Worm (Caenorhabditis elegans) whole organism, L1 larva: ENCODE measurements around the gene tsp-9.

ENCODE experiments used
- C04F5.9 ChIP-seq: sonication (generic microtip); optimal IDR thresholded peaks from 2 replicates; lab custom pipeline; 2016; ENCODE audit warnings: missing genetic modification characterization, missing compliant biosample characterization
- C16A3.4 ChIP-seq: fragments of 150-350 bp; optimal IDR thresholded peaks from 2 replicates; lab custom pipeline; 2014; ENCODE audit warnings: missing biosample characterization, missing genetic modification characterization
- F16B12.6 ChIP-seq: fragments of 150-350 bp; optimal IDR thresholded peaks from 2 replicates; lab custom pipeline; 2014; ENCODE audit warnings: missing biosample characterization, missing genetic modification characterization
- alr-1 ChIP-seq: fragments of 200-800 bp; sonication (Bioruptor generic); optimal IDR thresholded peaks from 2 replicates; lab custom pipeline; 2018; ENCODE audit warnings: borderline replicate concordance, mild to moderate bottlenecking, missing genetic modification characterization, missing compliant biosample characterization
- ceh-8 ChIP-seq: fragments of 200-800 bp; sonication (Bioruptor generic); optimal IDR thresholded peaks from 2 replicates; lab custom pipeline; 2018; ENCODE audit warnings: mild to moderate bottlenecking, missing genetic modification characterization, moderate library complexity, missing compliant biosample characterization
- ceh-88 ChIP-seq: fragments of 200-800 bp; sonication (Bioruptor generic); IDR thresholded peaks from 2 replicates; pipeline ENCODE4 v1.3.6; 2022; ENCODE audit warnings: missing genetic modification characterization, missing compliant biosample characterization
- ceh-90 ChIP-seq: sonication (generic microtip); optimal IDR thresholded peaks from 2 replicates; lab custom pipeline; 2016; ENCODE audit warnings: missing genetic modification characterization, missing compliant biosample characterization
- dpl-1 ChIP-seq, 3 experiments: fragments of 150-350 bp in 2 of 3; sonication (generic microtip) in 1 of 3; optimal IDR thresholded peaks; 2 replicates each; lab custom pipeline; 2014 to 2017; ENCODE audit warnings: missing biosample characterization in 3 of 3, missing genetic modification characterization in 3 of 3, missing genetic modification reagents in 3 of 3
- efl-1 ChIP-seq, 4 experiments: fragments of 150-350 bp; optimal IDR thresholded peaks in 3 of 4; peaks in 1 of 4; 1 replicate in 1 of 4; 2 replicates in 3 of 4; lab custom pipeline; 2014; ENCODE audit warnings: missing biosample characterization in 2 of 4, missing genetic modification characterization in 2 of 4, missing genetic modification reagents in 2 of 4
- efl-3 ChIP-seq: fragments of 200-800 bp; sonication (Bioruptor generic); optimal IDR thresholded peaks from 2 replicates; lab custom pipeline; 2018; ENCODE audit warnings: mild to moderate bottlenecking, missing genetic modification characterization, missing compliant biosample characterization
- elt-2 ChIP-seq: sonication (generic microtip); optimal IDR thresholded peaks from 2 replicates; lab custom pipeline; 2016; ENCODE audit warnings: missing genetic modification characterization, mild to moderate bottlenecking, inconsistent platforms, missing compliant biosample characterization, missing genetic modification reagents
- elt-3 ChIP-seq, 6 experiments: fragments of 150-350 bp in 1 of 6; sonication (generic microtip); optimal IDR thresholded peaks; 2 replicates each; lab custom pipeline; 2017 to 2018; ENCODE audit warnings: missing biosample characterization in 6 of 6, missing genetic modification characterization in 6 of 6, inconsistent platforms in 1 of 6
- fkh-10 ChIP-seq: sonication (generic microtip); optimal IDR thresholded peaks from 2 replicates; lab custom pipeline; 2017; ENCODE audit warnings: missing biosample characterization, missing genetic modification reagents, missing genetic modification characterization
- fkh-4 ChIP-seq: sonication (generic microtip); optimal IDR thresholded peaks from 2 replicates; lab custom pipeline; 2016; ENCODE audit warnings: missing compliant biosample characterization, missing genetic modification characterization, borderline replicate concordance
- hlh-17 ChIP-seq: fragments of 200-800 bp; sonication (Bioruptor generic); optimal IDR thresholded peaks from 2 replicates; lab custom pipeline; 2018; ENCODE audit warnings: missing genetic modification characterization, mild to moderate bottlenecking, missing compliant biosample characterization, moderate library complexity, borderline replicate concordance
- hpl-2 ChIP-seq: fragments of 150-350 bp; optimal IDR thresholded peaks from 2 replicates; lab custom pipeline; 2014; ENCODE audit warnings: missing biosample characterization, missing genetic modification reagents, missing genetic modification characterization
- jun-1 ChIP-seq: fragments of 150-350 bp; optimal IDR thresholded peaks from 2 replicates; lab custom pipeline; 2014; ENCODE audit warnings: missing biosample characterization, missing genetic modification reagents, missing genetic modification characterization
- lin-13 ChIP-seq: fragments of 150-350 bp; optimal IDR thresholded peaks from 2 replicates; lab custom pipeline; 2014; ENCODE audit warnings: missing biosample characterization, missing genetic modification reagents, missing genetic modification characterization
- lin-14 ChIP-seq: fragments of 200-800 bp; sonication (Bioruptor generic); optimal IDR thresholded peaks from 2 replicates; lab custom pipeline; 2018; ENCODE audit warnings: mild to moderate bottlenecking, missing genetic modification characterization, moderate library complexity, missing compliant biosample characterization
- lin-15B ChIP-seq: fragments of 150-350 bp; sonication (generic microtip); optimal IDR thresholded peaks from 3 replicates; lab custom pipeline; 2014; ENCODE audit warnings: missing biosample characterization, missing genetic modification characterization
- lir-3 ChIP-seq: sonication (generic microtip); optimal IDR thresholded peaks from 2 replicates; lab custom pipeline; 2016; ENCODE audit warnings: mild to moderate bottlenecking, missing genetic modification characterization, moderate library complexity, missing compliant biosample characterization; ENCODE audit not compliant: poor library complexity
- lsy-2 ChIP-seq, 2 experiments: fragments of 150-350 bp; optimal IDR thresholded peaks; 2 replicates each; lab custom pipeline; 2014; ENCODE audit warnings: missing biosample characterization in 2 of 2, missing genetic modification characterization in 2 of 2
- mdl-1 ChIP-seq, 2 experiments: fragments of 150-350 bp; optimal IDR thresholded peaks; 2 replicates each; lab custom pipeline; 2014 to 2017; ENCODE audit warnings: missing biosample characterization in 2 of 2, missing genetic modification characterization in 2 of 2, inconsistent platforms in 1 of 2
- mep-1 ChIP-seq: fragments of 150-350 bp; optimal IDR thresholded peaks from 2 replicates; lab custom pipeline; 2014; ENCODE audit warnings: missing biosample characterization, missing genetic modification characterization
- nhr-12 ChIP-seq: sonication (generic microtip); optimal IDR thresholded peaks from 2 replicates; lab custom pipeline; 2017; ENCODE audit warnings: missing biosample characterization, missing genetic modification characterization
- nhr-19 ChIP-seq: fragments of 200-800 bp; sonication (Bioruptor generic); conservative IDR thresholded peaks from 2 replicates; pipeline ENCODE4 v1.3.6; 2022; ENCODE audit warnings: missing genetic modification characterization, missing compliant biosample characterization
- nhr-47 ChIP-seq: sonication (generic microtip); optimal IDR thresholded peaks from 2 replicates; lab custom pipeline; 2016; ENCODE audit warnings: mild to moderate bottlenecking, missing genetic modification characterization, moderate library complexity, missing compliant biosample characterization
- nhr-71 ChIP-seq: sonication (generic microtip); optimal IDR thresholded peaks from 2 replicates; lab custom pipeline; 2016; ENCODE audit warnings: mild to moderate bottlenecking, missing genetic modification characterization, moderate library complexity, missing compliant biosample characterization
- nhr-84 ChIP-seq: sonication (generic microtip); optimal IDR thresholded peaks from 2 replicates; lab custom pipeline; 2017; ENCODE audit warnings: missing biosample characterization, missing genetic modification characterization
- nhr-85 ChIP-seq: sonication (generic microtip); peaks from one replicate; lab custom pipeline; 2016; ENCODE audit warnings: missing genetic modification characterization, inconsistent platforms, missing compliant biosample characterization
- nhr-90 ChIP-seq: sonication (generic microtip); optimal IDR thresholded peaks from 2 replicates; lab custom pipeline; 2016; ENCODE audit warnings: mild to moderate bottlenecking, missing genetic modification characterization, missing compliant biosample characterization; ENCODE audit not compliant: poor library complexity
- pag-3 ChIP-seq: sonication (generic microtip); optimal IDR thresholded peaks from 2 replicates; lab custom pipeline; 2017; ENCODE audit warnings: missing genetic modification characterization, mild to moderate bottlenecking, missing compliant biosample characterization, antibody characterized with exemption, borderline replicate concordance; ENCODE audit not compliant: insufficient read depth
- pqm-1 ChIP-seq: sonication (generic microtip); optimal IDR thresholded peaks from 3 replicates; lab custom pipeline; 2017; ENCODE audit warnings: missing biosample characterization, missing genetic modification characterization
- rnt-1 ChIP-seq: sonication (generic microtip); optimal IDR thresholded peaks from 2 replicates; lab custom pipeline; 2016; ENCODE audit warnings: mild to moderate bottlenecking, missing genetic modification characterization, moderate library complexity, missing compliant biosample characterization
- sptf-1 ChIP-seq: fragments of 150-350 bp; optimal IDR thresholded peaks from 2 replicates; lab custom pipeline; 2014; ENCODE audit warnings: missing biosample characterization, missing genetic modification characterization
- sup-37 ChIP-seq: fragments of 200-800 bp; sonication (Bioruptor generic); optimal IDR thresholded peaks from 2 replicates; lab custom pipeline; 2018; ENCODE audit warnings: mild to moderate bottlenecking, missing genetic modification characterization, missing compliant biosample characterization
- swsn-7 ChIP-seq: sonication (generic microtip); optimal IDR thresholded peaks from 2 replicates; lab custom pipeline; 2016; ENCODE audit warnings: missing genetic modification characterization, missing compliant biosample characterization
- tbx-2 ChIP-seq: sonication (generic microtip); optimal IDR thresholded peaks from 2 replicates; lab custom pipeline; 2016; ENCODE audit warnings: missing genetic modification characterization, missing compliant biosample characterization
- unc-98 ChIP-seq: fragments of 200-800 bp; sonication (Bioruptor generic); IDR thresholded peaks from 2 replicates; pipeline ENCODE4 v1.3.6; 2022; ENCODE audit warnings: missing genetic modification characterization, missing compliant biosample characterization
- zip-4 ChIP-seq: fragments of 200-800 bp; sonication (Bioruptor generic); optimal IDR thresholded peaks from 2 replicates; lab custom pipeline; 2018; ENCODE audit warnings: mild to moderate bottlenecking, missing genetic modification characterization, moderate library complexity, missing compliant biosample characterization

Gene tsp-9

DNA sequence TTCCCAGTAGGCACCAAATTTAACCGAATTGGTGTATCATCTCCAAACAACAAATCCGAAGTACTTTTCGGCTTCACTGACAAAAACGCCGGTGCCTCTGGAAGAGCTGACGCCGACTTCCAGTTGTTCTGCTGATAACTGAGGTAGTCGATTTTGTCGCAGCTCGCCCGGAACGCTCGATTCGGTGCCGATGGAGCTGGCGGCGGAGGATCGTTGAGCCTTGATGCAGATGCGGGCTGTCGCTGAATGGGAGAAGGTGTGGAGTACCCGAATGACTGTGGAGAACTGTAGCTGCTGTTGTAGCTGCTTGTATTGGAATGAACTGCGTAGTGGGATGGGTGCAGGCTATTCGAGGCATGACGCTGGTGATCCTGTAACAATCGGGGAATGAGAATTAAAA is 32.7 kb upstream of the tsp-9 start:
- TF ChIP-seq sptf-1 (tag; lab: Kevin White, UChicago), result no peak
- TF ChIP-seq nhr-71 (tag; lab: Kevin White, UChicago), result no peak
- TF ChIP-seq C04F5.9 (tag; lab: Kevin White, UChicago), result no peak
- TF ChIP-seq zip-4 (GFP tag; lab: Kevin White, UChicago), result no peak
- TF ChIP-seq nhr-19, result no peak
- no peak for TF ChIP-seq mdl-1 (tag; optimal IDR thresholded peaks at IDR 0.05; lab: Kevin White, UChicago)
- TF ChIP-seq rnt-1 (tag; lab: Kevin White, UChicago), result no peak
- no peak for TF ChIP-seq C16A3.4 (tag; lab: Kevin White, UChicago)
- no peak for TF ChIP-seq lir-3 (tag; lab: Kevin White, UChicago)
- no peak for TF ChIP-seq nhr-47
- TF ChIP-seq F16B12.6 (tag; lab: Kevin White, UChicago), result no peak
- no peak for TF ChIP-seq pag-3 (tag; lab: Kevin White, UChicago)
- TF ChIP-seq hlh-17 (GFP tag; lab: Kevin White, UChicago), result no peak
- TF ChIP-seq lin-15B, result no peak
- no peak for TF ChIP-seq sup-37 (GFP tag; lab: Kevin White, UChicago)
- TF ChIP-seq pqm-1 (tag; lab: Kevin White, UChicago), result no peak
- no peak for TF ChIP-seq elt-3 (tag; optimal IDR thresholded peaks at IDR 0.05; lab: Kevin White, UChicago)
- TF ChIP-seq nhr-90, result no peak

DNA sequence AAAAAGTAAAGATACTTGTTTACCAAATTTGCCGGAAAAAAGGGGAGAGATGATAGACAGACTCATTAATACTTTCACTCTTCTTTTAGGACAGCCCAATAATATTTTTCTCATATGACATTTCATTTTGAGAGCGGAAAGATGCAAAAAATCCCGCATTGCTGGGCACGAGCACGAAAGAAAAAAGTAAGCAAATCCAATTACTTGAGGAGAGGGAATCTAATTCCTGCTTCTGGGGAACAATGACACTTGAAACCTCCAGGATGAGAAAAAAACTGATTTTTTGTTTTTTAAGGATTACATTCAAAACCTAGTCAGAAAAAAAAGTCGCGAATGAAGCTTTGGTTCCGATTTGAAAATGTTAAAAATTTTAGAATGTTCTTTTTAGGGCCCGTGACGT is 29.0 kb upstream of the tsp-9 start:
- no peak for TF ChIP-seq hpl-2 (GFP tag; lab: Kevin White, UChicago)
- TF ChIP-seq lin-14 (GFP tag; lab: Kevin White, UChicago), result peak; percentile 44
- peak; percentile 83 for TF ChIP-seq fkh-10 (GFP tag; lab: Kevin White, UChicago)
- TF ChIP-seq, all 84 proteins: peak for 2

DNA sequence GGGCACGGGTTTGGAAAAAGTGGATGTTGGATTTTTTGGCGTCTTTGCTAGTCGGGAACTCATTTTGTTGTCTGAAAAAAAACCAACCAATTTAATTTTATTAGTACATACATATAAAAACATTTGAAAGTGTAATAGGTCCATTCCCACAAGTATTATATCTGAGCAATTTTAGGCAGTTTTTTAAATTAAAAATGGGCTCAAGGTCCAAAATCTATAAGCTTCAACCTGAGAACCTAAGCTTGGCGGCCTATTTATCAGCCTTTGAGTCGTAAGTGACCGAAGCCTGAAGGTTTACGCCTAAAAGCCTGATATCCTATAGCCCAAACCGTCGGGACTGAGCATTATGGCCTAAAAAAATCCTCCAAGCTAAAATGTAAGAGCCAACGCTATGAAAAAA is 27.4 kb upstream of the tsp-9 start:
- no peak for TF ChIP-seq C16A3.4 (tag; lab: Kevin White, UChicago)
- no peak for TF ChIP-seq efl-1 (optimal IDR thresholded peaks at IDR 0.05; lab: Kevin White, UChicago)
- TF ChIP-seq efl-1 (GFP tag; optimal IDR thresholded peaks at IDR 0.05 in 1 of 2; lab: Kevin White, UChicago), result no peak
- TF ChIP-seq tbx-2, result no peak
- no peak for TF ChIP-seq swsn-7 (tag; lab: Kevin White, UChicago)
- TF ChIP-seq nhr-84, result no peak
- TF ChIP-seq dpl-1 (GFP tag; optimal IDR thresholded peaks at IDR 0.05; lab: Kevin White, UChicago), result no peak
- TF ChIP-seq ceh-90, result no peak
- TF ChIP-seq nhr-47, result no peak
- TF ChIP-seq mep-1, result no peak
- TF ChIP-seq fkh-10 (GFP tag; lab: Kevin White, UChicago), result no peak

DNA sequence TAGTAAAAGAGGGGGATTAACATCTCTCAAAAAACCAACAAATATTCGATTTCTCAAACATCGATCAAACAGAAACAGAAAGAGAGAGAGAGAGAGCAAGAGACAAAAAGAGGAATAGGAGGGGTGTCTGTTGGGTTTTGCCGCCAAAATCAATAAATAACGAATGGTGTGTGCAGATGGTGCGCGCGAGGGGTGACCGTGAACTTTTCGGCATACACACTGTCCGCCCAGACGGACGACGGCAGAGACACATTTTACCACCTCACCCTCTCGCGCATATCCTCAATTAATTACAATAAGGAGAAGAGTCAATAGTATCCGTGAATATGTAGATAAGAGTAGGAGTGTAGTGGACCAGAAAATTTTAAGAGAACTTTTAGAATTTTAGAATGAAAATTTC is 23.4 kb upstream of the tsp-9 start:
- TF ChIP-seq lin-14 (GFP tag; lab: Kevin White, UChicago), result peak; percentile 8
- TF ChIP-seq nhr-12 (tag; lab: Kevin White, UChicago), result no peak
- peak; percentile 51 for TF ChIP-seq nhr-85 (tag; lab: Kevin White, UChicago)

DNA sequence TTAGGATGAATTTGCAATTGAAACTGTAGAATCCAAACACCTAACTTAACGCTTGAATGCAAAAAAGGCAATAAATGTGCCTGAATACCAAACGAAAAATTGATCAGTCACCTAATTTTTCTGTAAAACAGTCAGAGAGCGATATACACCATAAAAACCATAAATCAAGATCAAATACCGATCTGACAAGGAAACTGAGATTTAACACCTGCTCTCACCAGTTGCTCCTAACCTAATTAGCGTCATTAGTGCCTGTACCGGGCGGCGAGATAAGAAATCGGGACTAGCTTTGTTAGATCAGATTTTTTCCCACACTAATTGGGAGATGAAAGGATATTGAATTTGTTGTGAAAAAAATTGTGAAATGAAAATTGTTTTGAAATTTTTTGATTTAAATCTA is 22.7 kb upstream of the tsp-9 start:
- no peak for TF ChIP-seq nhr-85 (tag; lab: Kevin White, UChicago)
- no peak for TF ChIP-seq fkh-4 (tag; lab: Kevin White, UChicago)
- TF ChIP-seq jun-1 (tag; lab: Kevin White, UChicago), result no peak
- TF ChIP-seq lin-14 (GFP tag; lab: Kevin White, UChicago), result no peak
- TF ChIP-seq ceh-88 (GFP tag; lab: Robert Waterston, UW), result no peak
- no peak for TF ChIP-seq nhr-71 (tag; lab: Kevin White, UChicago)
- no peak for TF ChIP-seq alr-1 (tag; lab: Kevin White, UChicago)
- no peak for TF ChIP-seq lsy-2 (tag; optimal IDR thresholded peaks at IDR 0.05; lab: Kevin White, UChicago)
- no peak for TF ChIP-seq unc-98 (GFP tag; lab: Robert Waterston, UW)
- no peak for TF ChIP-seq efl-3 (GFP tag; lab: Kevin White, UChicago)
- TF ChIP-seq lin-13, result no peak
- TF ChIP-seq sup-37 (GFP tag; lab: Kevin White, UChicago), result no peak
- TF ChIP-seq elt-2 (tag; lab: Kevin White, UChicago), result no peak
- no peak for TF ChIP-seq nhr-19
- TF ChIP-seq ceh-8 (GFP tag; lab: Kevin White, UChicago), result no peak
- TF ChIP-seq, all 84 proteins: peak for 0
